Worm (Caenorhabditis elegans) whole organism, midembryonic: ENCODE data around the gene ccm-3.

Experiments used
- T22C8.4 ChIP-seq: fragments of 200-800 bp; sonication (Bioruptor generic); IDR thresholded peaks from 2 replicates; pipeline ENCODE4 v1.3.6; 2022; ENCODE audit warnings: missing genetic modification characterization, missing compliant biosample characterization
- cog-1 ChIP-seq: sonication (generic microtip); optimal IDR thresholded peaks from 2 replicates; lab custom pipeline; 2016; ENCODE audit warnings: missing genetic modification characterization, missing compliant biosample characterization
- flt-1 ChIP-seq: fragments of 200-800 bp; sonication (Bioruptor generic); IDR thresholded peaks from 2 replicates; pipeline ENCODE4 v1.3.6; 2022; ENCODE audit warnings: missing genetic modification characterization, missing compliant biosample characterization
- klf-2 ChIP-seq: fragments of 200-800 bp; sonication (Bioruptor generic); conservative IDR thresholded peaks from 2 replicates; pipeline ENCODE4 v1.3.6; 2022; ENCODE audit warnings: missing genetic modification reagents, missing genetic modification characterization, missing compliant biosample characterization
- med-1 ChIP-seq: sonication (generic microtip); optimal IDR thresholded peaks from 2 replicates; lab custom pipeline; 2017; ENCODE audit warnings: missing genetic modification characterization, mild to moderate bottlenecking, missing compliant biosample characterization, antibody characterized with exemption, missing genetic modification reagents; ENCODE audit not compliant: insufficient read depth
- ref-1 ChIP-seq: fragments of 200-800 bp; sonication (Bioruptor generic); conservative IDR thresholded peaks from 2 replicates; pipeline ENCODE4 v1.3.6; 2022; ENCODE audit warnings: missing genetic modification reagents, missing genetic modification characterization, missing compliant biosample characterization
- tab-1 ChIP-seq: fragments of 200-800 bp; sonication (Bioruptor generic); IDR thresholded peaks from 2 replicates; pipeline ENCODE4 v1.3.6; 2022; ENCODE audit warnings: missing genetic modification characterization, missing compliant biosample characterization
- ztf-23 ChIP-seq: fragments of 200-800 bp; sonication (Bioruptor generic); IDR thresholded peaks from 2 replicates; pipeline ENCODE4 v1.3.6; 2022; ENCODE audit warnings: missing genetic modification reagents, missing genetic modification characterization, missing compliant biosample characterization
- ztf-29 ChIP-seq: fragments of 200-800 bp; sonication (Bioruptor generic); IDR thresholded peaks from 2 replicates; pipeline ENCODE4 v1.3.6; 2022; ENCODE audit warnings: missing genetic modification reagents, missing genetic modification characterization, missing compliant biosample characterization

ccm-3 gene

ce11 chrII:10607238-10607961 is at the start of gene ccm-3:
Gene ccm-3, minus strand, starts transcription at chrII:10607275.
- TF ChIP-seq flt-1 (GFP tag; lab: Robert Waterston, UW), result no peak
- TF ChIP-seq med-1 (GFP tag; lab: Kevin White, UChicago), result no peak
- TF ChIP-seq klf-2, result no peak
- no peak for TF ChIP-seq ztf-29 (GFP tag; lab: Robert Waterston, UW)
- TF ChIP-seq tab-1 (GFP tag; lab: Robert Waterston, UW), result no peak
- TF ChIP-seq T22C8.4 (GFP tag; lab: Robert Waterston, UW), result no peak

- TF ChIP-seq ztf-23 (GFP tag; lab: Robert Waterston, UW) (no peak), ref-1 (GFP tag; lab: Robert Waterston, UW) (no peak), cog-1 (tag; lab: Kevin White, UChicago) (no peak), tab-1 (GFP tag; lab: Robert Waterston, UW) (no peak), flt-1 (GFP tag; lab: Robert Waterston, UW) (no peak), ztf-29 (GFP tag; lab: Robert Waterston, UW) (no peak)
Measured at ce11 chrII:10656395-10656794, 49.3 kb upstream of the ccm-3 start.

ce11 chrII:10654435-10654834 is 47.4 kb upstream of the ccm-3 start:
- no peak for TF ChIP-seq klf-2
- no peak for TF ChIP-seq ref-1 (GFP tag; lab: Robert Waterston, UW)
- no peak for TF ChIP-seq T22C8.4 (GFP tag; lab: Robert Waterston, UW)
- no peak for TF ChIP-seq tab-1 (GFP tag; lab: Robert Waterston, UW)
- TF ChIP-seq flt-1 (GFP tag; lab: Robert Waterston, UW), result no peak
- no peak for TF ChIP-seq med-1 (GFP tag; lab: Kevin White, UChicago)
- TF ChIP-seq ztf-29 (GFP tag; lab: Robert Waterston, UW), result no peak
- no peak for TF ChIP-seq cog-1 (tag; lab: Kevin White, UChicago)
- TF ChIP-seq ztf-23 (GFP tag; lab: Robert Waterston, UW), result no peak

ce11 chrII:10653559-10653958 is 46.5 kb upstream of the ccm-3 start:
- TF ChIP-seq klf-2 (no peak), ref-1 (GFP tag; lab: Robert Waterston, UW) (no peak), T22C8.4 (GFP tag; lab: Robert Waterston, UW) (no peak), flt-1 (GFP tag; lab: Robert Waterston, UW) (no peak), med-1 (GFP tag; lab: Kevin White, UChicago) (no peak), ztf-29 (GFP tag; lab: Robert Waterston, UW) (no peak), cog-1 (tag; lab: Kevin White, UChicago) (no peak), tab-1 (GFP tag; lab: Robert Waterston, UW) (no peak), ztf-23 (GFP tag; lab: Robert Waterston, UW) (no peak)

DNA sequence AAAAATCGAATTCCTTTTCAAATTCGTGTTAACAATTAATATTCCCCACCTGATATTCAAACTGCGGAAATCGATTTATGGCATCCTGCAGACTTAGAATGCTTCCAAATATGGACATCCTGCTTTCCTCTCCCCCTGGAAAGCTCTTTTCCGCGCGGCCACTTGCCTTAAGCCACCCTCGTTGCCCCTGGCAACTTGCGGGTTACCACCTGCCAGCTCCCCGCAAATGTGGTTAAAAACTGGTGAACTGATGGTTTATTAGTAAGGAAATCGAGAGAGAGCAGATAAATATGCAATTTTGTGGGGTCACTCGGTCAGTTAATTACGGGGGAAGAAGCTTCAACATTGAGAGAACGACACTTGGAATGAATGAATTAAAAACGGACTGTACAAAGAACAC is 45.0 kb upstream of the ccm-3 start, which contains the start of gene nphp-1:
TSS of gene nphp-1 (minus strand) at position 145 of the 400 bp plus-strand sequence.
- TF ChIP-seq cog-1 (tag; lab: Kevin White, UChicago) (no peak), ztf-29 (GFP tag; lab: Robert Waterston, UW) (no peak), T22C8.4 (GFP tag; lab: Robert Waterston, UW) (no peak), tab-1 (GFP tag; lab: Robert Waterston, UW) (no peak), klf-2 (no peak), flt-1 (GFP tag; lab: Robert Waterston, UW) (no peak), ztf-23 (GFP tag; lab: Robert Waterston, UW) (no peak), med-1 (GFP tag; lab: Kevin White, UChicago) (no peak), ref-1 (GFP tag; lab: Robert Waterston, UW) (no peak)

ce11 chrII:10646901-10647566 is 40.0 kb upstream of the ccm-3 start, which contains the start of gene M28.10:
Gene M28.10, plus strand, starts transcription at chrII:10647516.
- TF ChIP-seq flt-1 (GFP tag; lab: Robert Waterston, UW), result no peak
- no peak for TF ChIP-seq klf-2
- TF ChIP-seq cog-1 (tag; lab: Kevin White, UChicago), result no peak
- no peak for TF ChIP-seq tab-1 (GFP tag; lab: Robert Waterston, UW)
- no peak for TF ChIP-seq med-1 (GFP tag; lab: Kevin White, UChicago)
- no peak for TF ChIP-seq ztf-23 (GFP tag; lab: Robert Waterston, UW)
- TF ChIP-seq T22C8.4 (GFP tag; lab: Robert Waterston, UW), result no peak
- TF ChIP-seq ref-1 (GFP tag; lab: Robert Waterston, UW), result no peak
- TF ChIP-seq ztf-29 (GFP tag; lab: Robert Waterston, UW), result no peak

- no peak for TF ChIP-seq klf-2
- no peak for TF ChIP-seq ref-1 (GFP tag; lab: Robert Waterston, UW)
- no peak for TF ChIP-seq tab-1 (GFP tag; lab: Robert Waterston, UW)
- TF ChIP-seq T22C8.4 (GFP tag; lab: Robert Waterston, UW), result no peak
- TF ChIP-seq ztf-29 (GFP tag; lab: Robert Waterston, UW), result no peak
- TF ChIP-seq ztf-23 (GFP tag; lab: Robert Waterston, UW), result no peak
- no peak for TF ChIP-seq flt-1 (GFP tag; lab: Robert Waterston, UW)
- TF ChIP-seq med-1 (GFP tag; lab: Kevin White, UChicago), result no peak
- TF ChIP-seq cog-1 (tag; lab: Kevin White, UChicago), result no peak
Measured at ce11 chrII:10643403-10643802, 36.3 kb upstream of the ccm-3 start, which contains the start of gene M28.4. Gene M28.4, plus strand, starts transcription at chrII:10643703.

DNA sequence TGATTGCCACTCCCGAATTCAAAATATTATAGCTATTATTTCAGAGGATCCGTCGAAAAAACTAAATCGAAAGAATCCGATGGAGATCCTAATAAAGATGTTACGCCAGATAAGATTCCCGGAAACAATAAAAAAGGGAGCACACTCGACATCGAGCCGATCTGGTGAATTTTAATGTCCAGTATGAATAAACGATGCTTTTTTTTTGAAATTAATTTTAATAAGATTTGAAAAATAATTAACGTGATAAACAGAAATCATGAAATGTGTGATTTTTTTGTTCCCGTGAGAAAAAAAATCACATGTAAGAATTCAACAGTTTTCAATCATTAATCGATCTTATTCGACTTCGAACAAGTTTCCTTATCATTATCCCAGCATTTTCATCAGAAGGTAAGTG is 32.0 kb upstream of the ccm-3 start, which contains the start of gene M28.9:
TSS of gene M28.9 (plus strand) at position 301 of the 400 bp plus-strand sequence.
- TF ChIP-seq klf-2, result no peak
- TF ChIP-seq med-1 (GFP tag; lab: Kevin White, UChicago), result no peak
- no peak for TF ChIP-seq ztf-29 (GFP tag; lab: Robert Waterston, UW)
- no peak for TF ChIP-seq T22C8.4 (GFP tag; lab: Robert Waterston, UW)
- TF ChIP-seq ref-1 (GFP tag; lab: Robert Waterston, UW), result no peak
- TF ChIP-seq flt-1 (GFP tag; lab: Robert Waterston, UW), result no peak
- TF ChIP-seq ztf-23 (GFP tag; lab: Robert Waterston, UW), result no peak
- TF ChIP-seq cog-1 (tag; lab: Kevin White, UChicago), result no peak
- no peak for TF ChIP-seq tab-1 (GFP tag; lab: Robert Waterston, UW)
